Worm (Caenorhabditis elegans) whole organism, L4 larva: Measurements from ENCODE around the gene mvk-1.

ENCODE experiments used
- T26A8.4 ChIP-seq: fragments of 200-800 bp; sonication (Bioruptor generic); IDR thresholded peaks from 2 replicates; pipeline ENCODE4 v1.3.6; 2022; ENCODE audit warnings: missing genetic modification characterization, missing compliant biosample characterization
- aly-2 ChIP-seq: sonication (generic microtip); optimal IDR thresholded peaks from 2 replicates; lab custom pipeline; 2018; ENCODE audit warnings: missing biosample characterization, missing genetic modification characterization
- ces-1 ChIP-seq: fragments of 150-350 bp; sonication (generic microtip); optimal IDR thresholded peaks from 4 replicates; lab custom pipeline; 2014; ENCODE audit warnings: missing biosample characterization, missing genetic modification reagents, missing genetic modification characterization
- jun-1 ChIP-seq: fragments of 150-350 bp; optimal IDR thresholded peaks from 2 replicates; lab custom pipeline; 2014; ENCODE audit warnings: missing biosample characterization, missing genetic modification reagents, missing genetic modification characterization
- nhr-237 ChIP-seq: sonication (generic microtip); optimal IDR thresholded peaks from 2 replicates; lab custom pipeline; 2017; ENCODE audit warnings: missing biosample characterization, missing genetic modification characterization
- nhr-77 ChIP-seq: fragments of 150-350 bp; optimal IDR thresholded peaks from 2 replicates; lab custom pipeline; 2014; ENCODE audit warnings: missing biosample characterization, missing genetic modification characterization

DNA sequence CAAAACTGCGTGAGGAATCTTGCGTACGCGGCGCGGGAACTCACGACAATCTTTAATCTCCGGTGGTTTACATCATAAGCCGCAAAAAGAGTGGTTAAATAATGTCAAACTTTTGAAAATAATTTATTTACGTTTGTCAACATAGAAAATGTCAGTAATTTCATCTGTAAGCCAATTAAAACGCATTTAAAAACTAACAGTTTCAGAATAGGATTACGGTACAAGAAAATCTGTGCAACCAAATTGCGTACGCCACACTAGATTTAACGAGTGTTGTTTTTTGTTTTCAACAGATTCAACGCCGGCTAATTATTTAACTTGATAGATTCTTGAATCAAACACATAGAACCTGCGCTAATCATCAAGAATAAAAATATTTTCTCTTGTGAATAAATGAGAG lies 4.7 kb upstream of the mvk-1 start:
- no peak for TF ChIP-seq nhr-77 (tag; lab: Kevin White, UChicago)
- TF ChIP-seq ces-1 (GFP tag; lab: Kevin White, UChicago): no peak
- TF ChIP-seq T26A8.4 (GFP tag; lab: Robert Waterston, UW): no peak
- TF ChIP-seq aly-2 (tag; lab: Kevin White, UChicago): no peak
- no peak for TF ChIP-seq nhr-237 (tag; lab: Kevin White, UChicago)
- TF ChIP-seq jun-1: no peak
